Worm (Caenorhabditis elegans) whole organism, L4 larva: ENCODE results near the gene F08G5.3.

ENCODE experiments used
- D1046.2 ChIP-seq: fragments of 200-800 bp; sonication (Bioruptor generic); IDR thresholded peaks from 2 replicates; pipeline ENCODE4 v1.3.6; 2022; ENCODE audit warnings: missing genetic modification characterization, missing compliant biosample characterization
- F44E2.7 ChIP-seq: fragments of 200-800 bp; sonication (Bioruptor generic); IDR thresholded peaks from 2 replicates; pipeline ENCODE4 v2.1.2; 2022; ENCODE audit warnings: missing genetic modification characterization, missing compliant biosample characterization
- F49E8.2 ChIP-seq: sonication (generic microtip); optimal IDR thresholded peaks from 2 replicates; lab custom pipeline; 2016; ENCODE audit warnings: missing compliant biosample characterization, mild to moderate bottlenecking, missing genetic modification characterization, borderline replicate concordance
- T20F7.1 ChIP-seq: fragments of 200-800 bp; sonication (Bioruptor generic); optimal IDR thresholded peaks from 2 replicates; lab custom pipeline; 2018; ENCODE audit warnings: mild to moderate bottlenecking, missing genetic modification characterization, missing compliant biosample characterization
- Y48G9A.11 ChIP-seq: fragments of 200-800 bp; sonication (Bioruptor generic); IDR thresholded peaks from 2 replicates; pipeline ENCODE4 v1.3.6; 2022; ENCODE audit warnings: missing genetic modification reagents, missing genetic modification characterization, missing compliant biosample characterization
- Y75B8A.6 ChIP-seq: fragments of 200-800 bp; sonication (Bioruptor generic); IDR thresholded peaks from 2 replicates; pipeline ENCODE4 v1.3.6; 2022; ENCODE audit warnings: missing genetic modification reagents, missing genetic modification characterization, missing compliant biosample characterization
- ZK337.2 ChIP-seq: fragments of 200-800 bp; sonication (Bioruptor generic); IDR thresholded peaks from 2 replicates; pipeline ENCODE4 v1.3.6; 2022; ENCODE audit warnings: missing genetic modification reagents, missing genetic modification characterization, missing compliant biosample characterization
- aha-1 ChIP-seq: fragments of 150-350 bp; peaks from one replicate; lab custom pipeline; 2014; ENCODE audit warnings: missing biosample characterization, missing genetic modification characterization
- ama-1 ChIP-seq: fragments of 150-350 bp; optimal IDR thresholded peaks from 2 replicates; lab custom pipeline; 2014; ENCODE audit warnings: inconsistent platforms, mixed read lengths
- attf-4 ChIP-seq: sonication (generic microtip); optimal IDR thresholded peaks from 3 replicates; lab custom pipeline; 2017; ENCODE audit warnings: missing biosample characterization, missing genetic modification characterization
- ceh-62 ChIP-seq: sonication (generic microtip); optimal IDR thresholded peaks from 2 replicates; lab custom pipeline; 2017; ENCODE audit warnings: missing biosample characterization, missing genetic modification characterization
- ces-1 ChIP-seq: fragments of 150-350 bp; sonication (generic microtip); optimal IDR thresholded peaks from 4 replicates; lab custom pipeline; 2014; ENCODE audit warnings: missing biosample characterization, missing genetic modification reagents, missing genetic modification characterization
- daf-12 ChIP-seq: fragments of 150-350 bp; optimal IDR thresholded peaks from 2 replicates; lab custom pipeline; 2014; ENCODE audit warnings: missing biosample characterization, missing genetic modification reagents, missing genetic modification characterization
- daf-16 ChIP-seq, 3 experiments: sonication (generic microtip); optimal IDR thresholded peaks; 2 replicates each; lab custom pipeline; 2016 to 2017; ENCODE audit warnings: missing genetic modification characterization in 3 of 3, missing genetic modification reagents in 3 of 3, mild to moderate bottlenecking in 2 of 3, missing compliant biosample characterization in 2 of 3, missing biosample characterization in 1 of 3, moderate library complexity in 1 of 3
- daf-8 ChIP-seq: fragments of 200-800 bp; sonication (Bioruptor generic); IDR thresholded peaks from 2 replicates; pipeline ENCODE4 v1.3.6; 2022; ENCODE audit warnings: missing genetic modification characterization, missing compliant biosample characterization
- egl-27 ChIP-seq: sonication (generic microtip); optimal IDR thresholded peaks from 3 replicates; lab custom pipeline; 2017; ENCODE audit warnings: missing biosample characterization, missing genetic modification reagents, missing genetic modification characterization
- gei-8 ChIP-seq: fragments of 200-800 bp; sonication (Bioruptor generic); optimal IDR thresholded peaks from 2 replicates; lab custom pipeline; 2018; ENCODE audit warnings: mild to moderate bottlenecking, missing genetic modification characterization, missing compliant biosample characterization
- hlh-11 ChIP-seq: fragments of 200-800 bp; sonication (Bioruptor generic); optimal IDR thresholded peaks from 2 replicates; lab custom pipeline; 2018; ENCODE audit warnings: mild to moderate bottlenecking, missing genetic modification characterization, missing compliant biosample characterization
- lim-7 ChIP-seq: fragments of 200-800 bp; sonication (Bioruptor generic); IDR thresholded peaks from 2 replicates; pipeline ENCODE4 v1.3.6; 2022; ENCODE audit warnings: missing genetic modification characterization, missing compliant biosample characterization
- lin-1 ChIP-seq: fragments of 200-800 bp; sonication (Bioruptor generic); IDR thresholded peaks from 2 replicates; pipeline ENCODE4 v1.3.6; 2022; ENCODE audit warnings: missing genetic modification reagents, missing genetic modification characterization, missing compliant biosample characterization
- lin-15B ChIP-seq: fragments of 150-350 bp; sonication (generic microtip); optimal IDR thresholded peaks from 3 replicates; lab custom pipeline; 2014; ENCODE audit warnings: missing biosample characterization, missing genetic modification characterization
- lin-38 ChIP-seq: fragments of 200-800 bp; sonication (Bioruptor generic); IDR thresholded peaks from 2 replicates; pipeline ENCODE4 v1.3.6; 2022; ENCODE audit warnings: missing genetic modification reagents, missing genetic modification characterization, missing compliant biosample characterization
- lsy-2 ChIP-seq, 2 experiments: fragments of 150-350 bp in 1 of 2; sonication (generic microtip) in 1 of 2; optimal IDR thresholded peaks; 2 replicates each; lab custom pipeline; 2014 to 2017; ENCODE audit warnings: missing biosample characterization in 2 of 2, missing genetic modification characterization in 2 of 2
- mep-1 ChIP-seq: fragments of 150-350 bp; sonication (generic microtip); optimal IDR thresholded peaks from 3 replicates; lab custom pipeline; 2014; ENCODE audit warnings: missing biosample characterization, missing genetic modification characterization
- mes-2 ChIP-seq: sonication (generic microtip); optimal IDR thresholded peaks from 2 replicates; lab custom pipeline; 2016; ENCODE audit warnings: missing genotype, mild to moderate bottlenecking, missing genetic modification characterization, missing compliant biosample characterization; ENCODE audit not compliant: poor library complexity, severe bottlenecking
- mxl-2 ChIP-seq: fragments of 200-800 bp; sonication (Bioruptor generic); conservative IDR thresholded peaks from 2 replicates; pipeline ENCODE4 v1.3.6; 2022; ENCODE audit warnings: missing genetic modification reagents, missing genetic modification characterization, missing compliant biosample characterization
- mxl-3 ChIP-seq: fragments of 200-800 bp; sonication (Bioruptor generic); optimal IDR thresholded peaks from 2 replicates; lab custom pipeline; 2018; ENCODE audit warnings: mild to moderate bottlenecking, missing genetic modification characterization, missing compliant biosample characterization
- nhr-102 ChIP-seq: sonication (generic microtip); optimal IDR thresholded peaks from 2 replicates; lab custom pipeline; 2016; ENCODE audit warnings: mild to moderate bottlenecking, missing genetic modification characterization, moderate library complexity, missing compliant biosample characterization
- nhr-11 ChIP-seq: fragments of 150-350 bp; optimal IDR thresholded peaks from 2 replicates; lab custom pipeline; 2014; ENCODE audit warnings: missing biosample characterization, missing genetic modification characterization
- nhr-28 ChIP-seq: fragments of 150-350 bp; optimal IDR thresholded peaks from 2 replicates; lab custom pipeline; 2014; ENCODE audit warnings: missing biosample characterization, missing genetic modification characterization
- nhr-41 ChIP-seq: fragments of 200-800 bp; sonication (Bioruptor generic); IDR thresholded peaks from 2 replicates; pipeline ENCODE4 v1.3.6; 2022; ENCODE audit warnings: missing genetic modification reagents, missing genetic modification characterization, missing compliant biosample characterization
- nhr-42 ChIP-seq: fragments of 200-800 bp; sonication (Bioruptor generic); IDR thresholded peaks from 2 replicates; pipeline ENCODE4 v1.3.6; 2022; ENCODE audit warnings: missing genetic modification characterization, missing compliant biosample characterization
- nhr-48 ChIP-seq: sonication (generic microtip); optimal IDR thresholded peaks from 2 replicates; lab custom pipeline; 2016; ENCODE audit warnings: mild to moderate bottlenecking, missing genetic modification characterization, missing compliant biosample characterization
- php-3 ChIP-seq: fragments of 200-800 bp; sonication (Bioruptor generic); IDR thresholded peaks from 2 replicates; pipeline ENCODE4 v1.3.6; 2022; ENCODE audit warnings: missing genetic modification reagents, missing genetic modification characterization, missing compliant biosample characterization
- pqm-1 ChIP-seq: sonication (generic microtip); optimal IDR thresholded peaks from 2 replicates; lab custom pipeline; 2017; ENCODE audit warnings: missing biosample characterization, missing genetic modification characterization
- rbr-2 ChIP-seq: sonication (generic microtip); optimal IDR thresholded peaks from 2 replicates; lab custom pipeline; 2016; ENCODE audit warnings: missing genotype, missing genetic modification characterization, missing compliant biosample characterization
- sdz-12 ChIP-seq: fragments of 200-800 bp; sonication (Bioruptor generic); optimal IDR thresholded peaks from 2 replicates; lab custom pipeline; 2018; ENCODE audit warnings: mild to moderate bottlenecking, missing genetic modification characterization, missing compliant biosample characterization
- set-16 ChIP-seq: fragments of 200-800 bp; sonication (Bioruptor generic); IDR thresholded peaks from 2 replicates; pipeline ENCODE4 v1.3.6; 2022; ENCODE audit warnings: missing genetic modification reagents, missing genetic modification characterization, missing compliant biosample characterization
- skn-1 ChIP-seq: fragments of 150-350 bp; optimal IDR thresholded peaks from 2 replicates; lab custom pipeline; 2014; ENCODE audit warnings: missing biosample characterization, missing genetic modification characterization
- snpc-1.2 ChIP-seq: fragments of 200-800 bp; sonication (Bioruptor generic); IDR thresholded peaks from 2 replicates; pipeline ENCODE4 v1.3.6; 2022; ENCODE audit warnings: missing genetic modification reagents, missing genetic modification characterization, missing compliant biosample characterization
- spr-1 ChIP-seq: sonication (generic microtip); optimal IDR thresholded peaks from 2 replicates; lab custom pipeline; 2016; ENCODE audit warnings: mild to moderate bottlenecking, missing genetic modification characterization, missing compliant biosample characterization
- tra-1 ChIP-seq: fragments of 200-800 bp; sonication (Bioruptor generic); IDR thresholded peaks from 2 replicates; pipeline ENCODE4 v1.3.6; 2022; ENCODE audit warnings: missing genetic modification reagents, missing genetic modification characterization, missing compliant biosample characterization
- unc-62 ChIP-seq, 3 experiments: fragments of 150-350 bp in 1 of 3; sonication (generic microtip); optimal IDR thresholded peaks in 2 of 3; peaks in 1 of 3; 1 replicate in 1 of 3; 2 replicates in 2 of 3; lab custom pipeline; 2014 to 2017; ENCODE audit warnings: missing biosample characterization in 3 of 3, missing genetic modification characterization in 3 of 3, missing genetic modification reagents in 3 of 3, missing genotype in 1 of 3
- vab-7 ChIP-seq: fragments of 200-800 bp; sonication (Bioruptor generic); IDR thresholded peaks from 2 replicates; pipeline ENCODE4 v1.3.6; 2022; ENCODE audit warnings: missing genetic modification reagents, missing genetic modification characterization, missing compliant biosample characterization
- ztf-7 ChIP-seq: fragments of 150-350 bp; optimal IDR thresholded peaks from 2 replicates; lab custom pipeline; 2014; ENCODE audit warnings: missing biosample characterization, missing genetic modification characterization

The F08G5.3 gene

DNA sequence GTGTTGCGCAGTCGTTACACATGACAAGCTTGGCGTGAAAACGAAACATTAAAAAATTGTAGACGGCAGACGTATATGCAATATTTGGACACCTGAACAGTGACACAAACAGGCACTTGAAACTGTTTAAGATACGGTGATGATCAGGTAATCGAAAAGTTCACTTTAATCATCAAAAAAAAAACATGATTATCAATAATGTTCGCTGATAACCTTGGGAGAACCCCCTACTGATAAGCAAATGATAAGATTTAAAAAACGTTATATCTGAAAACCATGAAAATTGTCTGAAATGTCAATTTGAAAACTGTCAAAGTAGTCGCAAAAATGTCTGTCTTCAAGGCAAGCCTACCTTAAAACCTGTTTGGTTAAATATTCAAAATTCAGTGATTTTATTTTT is 17.4 kb downstream of the F08G5.3 start (continued):
- TF ChIP-seq daf-16 (GFP tag; optimal IDR thresholded peaks at IDR 0.05; lab: Kevin White, UChicago) (no peak), daf-16 (tag; optimal IDR thresholded peaks at IDR 0.05; lab: Kevin White, UChicago) (peak; percentile 67), tra-1 (GFP tag; lab: Robert Waterston, UW) (peak; percentile 86), vab-7 (no peak), lsy-2 (tag; optimal IDR thresholded peaks at IDR 0.05; lab: Kevin White, UChicago) (peak in 1 of 2 experiments; percentile 17), php-3 (GFP tag; lab: Robert Waterston, UW) (peak; percentile 65), skn-1 (no peak), mxl-2 (GFP tag; lab: Robert Waterston, UW) (no peak), F49E8.2 (no peak), lim-7 (GFP tag; lab: Robert Waterston, UW) (no peak), ztf-7 (tag; lab: Kevin White, UChicago) (peak; percentile 50), ceh-62 (tag; lab: Kevin White, UChicago) (no peak), mxl-3 (peak; percentile 11), hlh-11 (peak; percentile 58), unc-62 (GFP tag; optimal IDR thresholded peaks at IDR 0.05 in 1 of 2; lab: Kevin White, UChicago) (no peak), unc-62 (tag; optimal IDR thresholded peaks at IDR 0.05; lab: Kevin White, UChicago) (no peak), T20F7.1 (GFP tag; lab: Kevin White, UChicago) (peak; percentile 47), F44E2.7 (GFP tag; lab: Robert Waterston, UW) (no peak), nhr-48 (tag; lab: Kevin White, UChicago) (peak; percentile 38), mes-2 (no peak), snpc-1.2 (GFP tag; lab: Robert Waterston, UW) (no peak), set-16 (no peak), nhr-28 (tag; lab: Kevin White, UChicago) (peak; percentile 11), rbr-2 (tag; lab: Kevin White, UChicago) (no peak), lin-1 (peak; percentile 38; the same call in 1 of the 2 replicates), pqm-1 (tag; lab: Kevin White, UChicago) (peak; percentile 80)

ce11 chrIV:12398437-12398836 is 18.9 kb downstream of the F08G5.3 start, which contains the start of gene acs-20:
acs-20 (minus strand) TSS chrIV:12398706.
- TF ChIP-seq nhr-11 (tag; lab: Kevin White, UChicago) (no peak), ama-1 (peak; percentile 1), ces-1 (GFP tag; lab: Kevin White, UChicago) (no peak), unc-62 (GFP tag; optimal IDR thresholded peaks at IDR 0.05 in 1 of 2; lab: Kevin White, UChicago) (peak in 1 of 2 experiments; percentile 76), unc-62 (tag; optimal IDR thresholded peaks at IDR 0.05; lab: Kevin White, UChicago) (no peak), D1046.2 (GFP tag; lab: Robert Waterston, UW) (no peak)

- TF ChIP-seq ztf-7 (tag; lab: Kevin White, UChicago) (no peak), lin-15B (tag; lab: Kevin White, UChicago) (no peak), sdz-12 (GFP tag; lab: Kevin White, UChicago) (no peak), D1046.2 (GFP tag; lab: Robert Waterston, UW) (no peak), php-3 (GFP tag; lab: Robert Waterston, UW) (no peak), daf-16 (GFP tag; optimal IDR thresholded peaks at IDR 0.05; lab: Kevin White, UChicago) (no peak), daf-16 (tag; optimal IDR thresholded peaks at IDR 0.05; lab: Kevin White, UChicago) (no peak), hlh-11 (peak; percentile 52), mxl-2 (GFP tag; lab: Robert Waterston, UW) (no peak), nhr-28 (tag; lab: Kevin White, UChicago) (peak; percentile 48), nhr-41 (GFP tag; lab: Robert Waterston, UW) (no peak), daf-8 (GFP tag; lab: Robert Waterston, UW) (no peak), gei-8 (GFP tag; lab: Kevin White, UChicago) (no peak), nhr-102 (tag; lab: Kevin White, UChicago) (no peak), mes-2 (no peak), aha-1 (tag; lab: Kevin White, UChicago) (peak; percentile 81), spr-1 (tag; lab: Kevin White, UChicago) (no peak), ZK337.2 (no peak), nhr-48 (tag; lab: Kevin White, UChicago) (peak; percentile 46), mep-1 (tag; lab: Kevin White, UChicago) (no peak), Y75B8A.6 (GFP tag; lab: Robert Waterston, UW) (no peak), lin-38 (no peak), attf-4 (tag; lab: Kevin White, UChicago) (no peak), Y48G9A.11 (GFP tag; lab: Robert Waterston, UW) (no peak), nhr-42 (GFP tag; lab: Robert Waterston, UW) (no peak), daf-12 (tag; lab: Kevin White, UChicago) (no peak), nhr-11 (tag; lab: Kevin White, UChicago) (no peak), set-16 (no peak), egl-27 (no peak)
Observed at ce11 chrIV:12396645-12397258, 20.6 kb downstream of the F08G5.3 start.
